7 fruit fly cellular contexts compared by ENCODE assay signal in genomic region chr3L:1349942-1350923, dm6.
A peak's percentile ranks its signal among the peaks of the same experiment; 100 is the strongest.
TF ChIP-seq lines count a peak whose summit lies in the region.

No protein-coding gene starts in this region.

- TF ChIP-seq CTCF in whole organism, embryonic (GFP tag; optimal IDR thresholded peaks at IDR 0.05; lab: Kevin White, UChicago) = no peak

TF ChIP-seq in Kc167, 6 proteins besides CTCF, POLR2A, EP300 and RAD21:
- no peak for TF ChIP-seq insv (optimal IDR thresholded peaks at IDR 0.05; lab: Kevin White, UChicago)
- peak; percentile 85 for TF ChIP-seq psq (optimal IDR thresholded peaks at IDR 0.05; lab: Kevin White, UChicago)

TF ChIP-seq in whole organism, 6 proteins besides CTCF, POLR2A, EP300 and RAD21:
- TF ChIP-seq psq (optimal IDR thresholded peaks at IDR 0.05; lab: Kevin White, UChicago) = peak; percentile 29
- TF ChIP-seq Dll (optimal IDR thresholded peaks at IDR 0.05; lab: Kevin White, UChicago) = no peak
- TF ChIP-seq usp (GFP tag; optimal IDR thresholded peaks at IDR 0.05; lab: Kevin White, UChicago) = no peak
- no peak for TF ChIP-seq EcR (GFP tag; optimal IDR thresholded peaks at IDR 0.05; lab: Kevin White, UChicago)

TF ChIP-seq in whole organism, adult, 20 proteins besides CTCF, POLR2A, EP300 and RAD21 (continues in another document):
- TF ChIP-seq CG7101 (tag; optimal IDR thresholded peaks at IDR 0.05; lab: Kevin White, UChicago) = peak; percentile 43
- peak; percentile 8 for TF ChIP-seq CG7045 (GFP tag; optimal IDR thresholded peaks at IDR 0.05; lab: Kevin White, UChicago)
- no peak for TF ChIP-seq Hr96 (GFP tag; optimal IDR thresholded peaks at IDR 0.05; lab: Kevin White, UChicago)
- peak; percentile 81 for TF ChIP-seq tj (GFP tag; optimal IDR thresholded peaks at IDR 0.05; lab: Kevin White, UChicago)
- peak; percentile 41 for TF ChIP-seq CG14711 (tag; optimal IDR thresholded peaks at IDR 0.05; lab: Kevin White, UChicago)
- TF ChIP-seq cnc (optimal IDR thresholded peaks at IDR 0.05; lab: Kevin White, UChicago) = no peak
- peak; percentile 77 for TF ChIP-seq pad (GFP tag; optimal IDR thresholded peaks at IDR 0.05; lab: Kevin White, UChicago)
- TF ChIP-seq CG5204 (GFP tag; optimal IDR thresholded peaks at IDR 0.05; lab: Kevin White, UChicago) = no peak
- TF ChIP-seq toe (GFP tag; optimal IDR thresholded peaks at IDR 0.05; lab: Kevin White, UChicago) = peak; percentile 74
- TF ChIP-seq ovo (GFP tag; optimal IDR thresholded peaks at IDR 0.05; lab: Kevin White, UChicago) = peak; percentile 39
- TF ChIP-seq bab1 (GFP tag; optimal IDR thresholded peaks at IDR 0.05; lab: Kevin White, UChicago) = peak; percentile 53
- no peak for TF ChIP-seq Crg-1 (GFP tag; optimal IDR thresholded peaks at IDR 0.05; lab: Kevin White, UChicago)
- TF ChIP-seq cic (GFP tag; optimal IDR thresholded peaks at IDR 0.05; lab: Kevin White, UChicago) = no peak
- peak; percentile 64 for TF ChIP-seq CG1620 (GFP tag; optimal IDR thresholded peaks at IDR 0.05; lab: Kevin White, UChicago)
- no peak for TF ChIP-seq CG12768 (GFP tag; optimal IDR thresholded peaks at IDR 0.05; lab: Kevin White, UChicago)
- TF ChIP-seq Clk (GFP tag; optimal IDR thresholded peaks at IDR 0.05; lab: Kevin White, UChicago) = peak; percentile 33
- TF ChIP-seq CG33017 (tag; optimal IDR thresholded peaks at IDR 0.05; lab: Kevin White, UChicago) = no peak

TF ChIP-seq in whole organism, embryonic, 481 proteins besides CTCF, POLR2A, EP300 and RAD21 (continues in another document):
- TF ChIP-seq Ssrp (tag; optimal IDR thresholded peaks at IDR 0.05; lab: Kevin White, UChicago) (peak; percentile 6), bsh (GFP tag; optimal IDR thresholded peaks at IDR 0.05; lab: Kevin White, UChicago) (peak in 1 of 2 experiments; percentile 21), sob (GFP tag; IDR thresholded peaks at IDR 0.05; lab: Robert Waterston, UW) (0 out of 2 replicates have a peak, but pooled peaks have one; percentile 13), CG18599 (GFP tag; optimal IDR thresholded peaks at IDR 0.05; lab: Kevin White, UChicago) (no peak), CG30431 (GFP tag; optimal IDR thresholded peaks at IDR 0.05; lab: Kevin White, UChicago) (no peak), CG11093 (GFP tag; IDR thresholded peaks at IDR 0.05; lab: Robert Waterston, UW) (no peak), CG2202 (tag; optimal IDR thresholded peaks at IDR 0.05; lab: Kevin White, UChicago) (no peak), CG6813 (GFP tag; optimal IDR thresholded peaks at IDR 0.05; lab: Kevin White, UChicago) (no peak), z (GFP tag; IDR thresholded peaks at IDR 0.05; lab: Robert Waterston, UW) (no peak), ab (GFP tag; optimal IDR thresholded peaks at IDR 0.05; lab: Kevin White, UChicago) (no peak), jing (GFP tag; optimal IDR thresholded peaks at IDR 0.05; lab: Kevin White, UChicago) (no peak), CG7987 (GFP tag; optimal IDR thresholded peaks at IDR 0.05; lab: Kevin White, UChicago) (no peak), CG8478 (optimal IDR thresholded peaks at IDR 0.05; lab: Kevin White, UChicago) (peak; percentile 94), CG14441 (GFP tag; IDR thresholded peaks at IDR 0.05; lab: Robert Waterston, UW) (no peak), CG4424 (GFP tag; optimal IDR thresholded peaks at IDR 0.05; lab: Kevin White, UChicago) (peak; percentile 59), ase (GFP tag; IDR thresholded peaks at IDR 0.05; lab: Robert Waterston, UW) (no peak), nau (GFP tag; optimal IDR thresholded peaks at IDR 0.05; lab: Kevin White, UChicago) (no peak), sim (GFP tag; IDR thresholded peaks at IDR 0.05; lab: Robert Waterston, UW) (no peak)

TF ChIP-seq in whole organism, prepupa, 60 proteins besides CTCF, POLR2A, EP300 and RAD21 (continues in another document):
- peak; percentile 40 for TF ChIP-seq cyc (GFP tag; optimal IDR thresholded peaks at IDR 0.05; lab: Kevin White, UChicago)
- no peak for TF ChIP-seq CG6854 (GFP tag; optimal IDR thresholded peaks at IDR 0.05; lab: Kevin White, UChicago)
- TF ChIP-seq CG32006 (GFP tag; optimal IDR thresholded peaks at IDR 0.05; lab: Kevin White, UChicago) = peak; percentile 45
- TF ChIP-seq Sox15 (GFP tag; optimal IDR thresholded peaks at IDR 0.05; lab: Kevin White, UChicago) = peak; percentile 2
- peak; percentile 25 for TF ChIP-seq CG34406 (GFP tag; optimal IDR thresholded peaks at IDR 0.05; lab: Kevin White, UChicago)
- TF ChIP-seq CG3032 (tag; optimal IDR thresholded peaks at IDR 0.05; lab: Kevin White, UChicago) = peak; percentile 28
- TF ChIP-seq CG3919 (GFP tag; optimal IDR thresholded peaks at IDR 0.05; lab: Kevin White, UChicago) = peak; percentile 34
- TF ChIP-seq OdsH (GFP tag; optimal IDR thresholded peaks at IDR 0.05; lab: Kevin White, UChicago) = peak; percentile 45
- peak; percentile 47 for TF ChIP-seq esn (GFP tag; optimal IDR thresholded peaks at IDR 0.05; lab: Kevin White, UChicago)
- TF ChIP-seq CG1621 (tag; optimal IDR thresholded peaks at IDR 0.05; lab: Kevin White, UChicago) = no peak
- TF ChIP-seq CG11762 (GFP tag; optimal IDR thresholded peaks at IDR 0.05; lab: Kevin White, UChicago; ENCODE audit: insufficient read depth) = peak; percentile 5
- no peak for TF ChIP-seq Lpt (GFP tag; optimal IDR thresholded peaks at IDR 0.05; lab: Kevin White, UChicago)
- TF ChIP-seq achi (GFP tag; optimal IDR thresholded peaks at IDR 0.05; lab: Kevin White, UChicago) = peak; percentile 27
- TF ChIP-seq fkh (GFP tag; optimal IDR thresholded peaks at IDR 0.05; lab: Kevin White, UChicago) = no peak
- TF ChIP-seq Smox (GFP tag; optimal IDR thresholded peaks at IDR 0.05; lab: Kevin White, UChicago) = peak; percentile 52
- no peak for TF ChIP-seq fd59A (GFP tag; optimal IDR thresholded peaks at IDR 0.05; lab: Kevin White, UChicago)
- peak; percentile 34 for TF ChIP-seq CG6792 (GFP tag; optimal IDR thresholded peaks at IDR 0.05; lab: Kevin White, UChicago)
- peak; percentile 30 for TF ChIP-seq Sox102F (GFP tag; optimal IDR thresholded peaks at IDR 0.05; lab: Kevin White, UChicago)

TF ChIP-seq in whole organism, pupa, 21 proteins besides CTCF, POLR2A, EP300 and RAD21:
- TF ChIP-seq CG9948 (tag; optimal IDR thresholded peaks at IDR 0.05; lab: Kevin White, UChicago) (no peak), CG12605 (GFP tag; IDR thresholded peaks at IDR 0.05; lab: Robert Waterston, UW) (no peak), rn (GFP tag; IDR thresholded peaks at IDR 0.05; lab: Robert Waterston, UW) (no peak), CG8301 (tag; optimal IDR thresholded peaks at IDR 0.05; lab: Kevin White, UChicago) (no peak), Pif1A (GFP tag; optimal IDR thresholded peaks at IDR 0.05; lab: Kevin White, UChicago) (peak; percentile 36), CG34367 (tag; optimal IDR thresholded peaks at IDR 0.05; lab: Kevin White, UChicago) (no peak), CG17806 (tag; optimal IDR thresholded peaks at IDR 0.05; lab: Kevin White, UChicago) (peak; percentile 4), CG32121 (GFP tag; IDR thresholded peaks at IDR 0.05; lab: Robert Waterston, UW) (no peak), CG13204 (GFP tag; optimal IDR thresholded peaks at IDR 0.05; lab: Kevin White, UChicago) (no peak), CG15710 (tag; optimal IDR thresholded peaks at IDR 0.05; lab: Kevin White, UChicago) (peak; percentile 24), CG8159 (tag; optimal IDR thresholded peaks at IDR 0.05; lab: Kevin White, UChicago) (peak; percentile 41), Snoo (tag; optimal IDR thresholded peaks at IDR 0.05; lab: Kevin White, UChicago) (peak; percentile 28), fd96Ca (GFP tag; IDR thresholded peaks at IDR 0.05; lab: Robert Waterston, UW) (no peak), gl (tag; optimal IDR thresholded peaks at IDR 0.05; lab: Kevin White, UChicago) (no peak), Pif1B (GFP tag; optimal IDR thresholded peaks at IDR 0.05; lab: Kevin White, UChicago) (no peak), D1 (tag; optimal IDR thresholded peaks at IDR 0.05; lab: Kevin White, UChicago) (no peak), Ets98B (GFP tag; IDR thresholded peaks at IDR 0.05; lab: Robert Waterston, UW) (peak; percentile 40; the same call in 1 of the 2 replicates), EcR (GFP tag; optimal IDR thresholded peaks at IDR 0.05; lab: Kevin White, UChicago) (no peak), CG14655 (GFP tag; optimal IDR thresholded peaks at IDR 0.05; lab: Kevin White, UChicago) (no peak), CG4496 (GFP tag; IDR thresholded peaks at IDR 0.05; lab: Robert Waterston, UW) (no peak), CG10348 (GFP tag; IDR thresholded peaks at IDR 0.05; lab: Robert Waterston, UW) (no peak)

TF ChIP-seq in whole organism, wandering third instar larva, 38 proteins besides CTCF, POLR2A, EP300 and RAD21 (continues in another document):
- TF ChIP-seq Dif (GFP tag; optimal IDR thresholded peaks at IDR 0.05; lab: Kevin White, UChicago; ENCODE audit: partially characterized antibody) (no peak), CG9705 (GFP tag; optimal IDR thresholded peaks at IDR 0.05; lab: Kevin White, UChicago) (no peak), br (GFP tag; optimal IDR thresholded peaks at IDR 0.05; lab: Kevin White, UChicago) (peak; percentile 8), Hr78 (GFP tag; optimal IDR thresholded peaks at IDR 0.05; lab: Kevin White, UChicago) (no peak), rgr (GFP tag; optimal IDR thresholded peaks at IDR 0.05; lab: Kevin White, UChicago) (peak; percentile 28), dl (GFP tag; optimal IDR thresholded peaks at IDR 0.05; lab: Kevin White, UChicago; ENCODE audit: insufficient read depth in 1 of 2, partially characterized antibody in 2 of 2) (peak in 1 of 2 experiments; percentile 21), Vsx2 (GFP tag; optimal IDR thresholded peaks at IDR 0.05; lab: Kevin White, UChicago; ENCODE audit: partially characterized antibody) (no peak), OdsH (GFP tag; optimal IDR thresholded peaks at IDR 0.05; lab: Kevin White, UChicago) (no peak), woc (GFP tag; optimal IDR thresholded peaks at IDR 0.05; lab: Kevin White, UChicago) (peak; percentile 42), Hnf4 (GFP tag; optimal IDR thresholded peaks at IDR 0.05; lab: Kevin White, UChicago) (peak; percentile 76), jim (GFP tag; optimal IDR thresholded peaks at IDR 0.05; lab: Kevin White, UChicago) (no peak), Mio (GFP tag; optimal IDR thresholded peaks at IDR 0.05; lab: Kevin White, UChicago) (no peak), psq (GFP tag; optimal IDR thresholded peaks at IDR 0.05; lab: Kevin White, UChicago) (no peak), Dfd (GFP tag; optimal IDR thresholded peaks at IDR 0.05; lab: Kevin White, UChicago) (no peak), usp (GFP tag; optimal IDR thresholded peaks at IDR 0.05; lab: Kevin White, UChicago) (no peak), pan (optimal IDR thresholded peaks at IDR 0.05; lab: Kevin White, UChicago) (no peak), brk (GFP tag; optimal IDR thresholded peaks at IDR 0.05; lab: Kevin White, UChicago) (peak; percentile 73), N (GFP tag; optimal IDR thresholded peaks at IDR 0.05; lab: Kevin White, UChicago) (peak; percentile 65), fru (GFP tag; optimal IDR thresholded peaks at IDR 0.05; lab: Kevin White, UChicago) (peak; percentile 32), Myc (optimal IDR thresholded peaks at IDR 0.05; lab: Kevin White, UChicago) (no peak), GATAd (GFP tag; optimal IDR thresholded peaks at IDR 0.05; lab: Kevin White, UChicago) (no peak), dmrt93B (GFP tag; optimal IDR thresholded peaks at IDR 0.05; lab: Kevin White, UChicago) (peak; percentile 11)
